Fruit fly (Drosophila melanogaster): ENCODE data around the gene CG32755.

CG32755 gene

DNA sequence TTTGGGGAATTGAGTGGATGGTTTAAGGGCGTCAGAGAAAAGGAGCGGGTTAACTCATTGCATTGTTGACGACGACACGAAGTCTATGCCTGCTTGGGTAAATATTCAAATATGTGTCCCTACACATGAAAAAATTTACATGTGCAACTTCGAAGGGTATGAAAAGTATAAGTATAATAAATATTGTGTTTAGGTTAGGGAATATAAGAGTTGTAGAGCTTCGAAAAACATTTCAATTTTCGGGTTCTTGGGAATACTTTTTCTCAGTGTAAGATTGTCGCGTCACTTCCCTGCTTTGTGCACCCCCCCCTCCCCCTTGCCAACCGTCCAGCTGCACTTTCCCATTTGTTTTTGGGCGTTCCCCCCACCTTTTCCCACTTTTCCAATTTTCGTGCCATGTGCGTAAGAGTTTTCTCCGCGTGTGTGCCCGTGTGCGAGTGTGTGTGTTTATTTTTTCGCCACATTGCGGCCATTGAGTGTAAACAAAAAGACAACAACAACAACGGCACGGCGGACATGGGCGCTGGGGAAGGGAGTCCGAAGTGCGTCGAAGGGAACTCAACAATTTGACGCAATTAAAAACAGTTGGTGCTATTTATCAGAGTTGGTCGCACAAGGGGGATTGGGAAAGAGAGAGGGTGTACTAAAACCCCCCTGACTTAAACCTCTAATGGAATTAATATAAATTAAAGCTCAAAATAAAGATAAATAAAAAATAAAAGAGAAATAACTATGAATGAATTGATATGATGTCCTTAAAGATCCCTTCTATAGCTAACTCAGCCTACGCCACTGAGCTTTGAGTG is 20.0 kb downstream of the CG32755 start:
- TF ChIP-seq sd (tag; optimal IDR thresholded peaks at IDR 0.05), result peak; percentile 43
- TF ChIP-seq pan (optimal IDR thresholded peaks at IDR 0.05), result no peak
- peak in 1 of 2 experiments; percentile 48 for TF ChIP-seq pan (GFP tag; optimal IDR thresholded peaks at IDR 0.05 in 1 of 2, IDR thresholded peaks at IDR 0.05 in 1 of 2)
- peak; percentile 45 for TF ChIP-seq unpg (GFP tag; optimal IDR thresholded peaks at IDR 0.05)
- no peak for TF ChIP-seq Hmx (GFP tag; optimal IDR thresholded peaks at IDR 0.05)
- peak; percentile 43 for TF ChIP-seq CG9817 (tag; optimal IDR thresholded peaks at IDR 0.05)
- peak; percentile 72 for TF ChIP-seq CG2712 (tag; optimal IDR thresholded peaks at IDR 0.05)
- TF ChIP-seq GATAe (GFP tag; conservative IDR thresholded peaks at IDR 0.05), result no peak
- no peak for TF ChIP-seq HLHmδ (GFP tag; optimal IDR thresholded peaks at IDR 0.05)
- peak; percentile 55 for TF ChIP-seq CG10543 (GFP tag; optimal IDR thresholded peaks at IDR 0.05)
- no peak for TF ChIP-seq h (optimal IDR thresholded peaks at IDR 0.05)
- peak; percentile 3 for TF ChIP-seq CG12769 (tag; optimal IDR thresholded peaks at IDR 0.05)
- peak; percentile 39 for TF ChIP-seq Sox102F (GFP tag; optimal IDR thresholded peaks at IDR 0.05)
- peak; percentile 4 for TF ChIP-seq CG30431 (GFP tag; optimal IDR thresholded peaks at IDR 0.05)
- peak; percentile 14 for TF ChIP-seq CG13296 (GFP tag; optimal IDR thresholded peaks at IDR 0.05)
- TF ChIP-seq tio (GFP tag; optimal IDR thresholded peaks at IDR 0.05), result peak; percentile 6
- peak in 1 of 2 experiments; percentile 15 for TF ChIP-seq Pdp1 (GFP tag; optimal IDR thresholded peaks at IDR 0.05)
- peak; percentile 22 for TF ChIP-seq CG15601 (tag; optimal IDR thresholded peaks at IDR 0.05)
- TF ChIP-seq lilli (GFP tag; optimal IDR thresholded peaks at IDR 0.05), result peak; percentile 23
- peak; percentile 35 for TF ChIP-seq Hsf (GFP tag; optimal IDR thresholded peaks at IDR 0.05)
- peak; percentile 64 for TF ChIP-seq CG17829 (tag; optimal IDR thresholded peaks at IDR 0.05)
- no peak for TF ChIP-seq CG5953 (GFP tag; IDR thresholded peaks at IDR 0.05)
- TF ChIP-seq jumu (GFP tag; optimal IDR thresholded peaks at IDR 0.05), result no peak
- TF ChIP-seq CoRest (tag; optimal IDR thresholded peaks at IDR 0.05), result peak; percentile 46
- peak; percentile 70 for TF ChIP-seq CG31441 (GFP tag; IDR thresholded peaks at IDR 0.05)
- peak; percentile 11 for TF ChIP-seq CG33557 (GFP tag; optimal IDR thresholded peaks at IDR 0.05)
- peak; percentile 42 for TF ChIP-seq Chrac-16 (GFP tag; optimal IDR thresholded peaks at IDR 0.05)
- peak; percentile 38 for TF ChIP-seq tgo (GFP tag; IDR thresholded peaks at IDR 0.05)
- peak in 1 of 2 experiments; percentile 16 for TF ChIP-seq eve (GFP tag; optimal IDR thresholded peaks at IDR 0.05)
- TF ChIP-seq Meics (GFP tag; optimal IDR thresholded peaks at IDR 0.05), result peak; percentile 10
- TF ChIP-seq CG6813 (GFP tag; optimal IDR thresholded peaks at IDR 0.05), result peak; percentile 16
- no peak for TF ChIP-seq HmgD (GFP tag; optimal IDR thresholded peaks at IDR 0.05)
- no peak for TF ChIP-seq gro (GFP tag; optimal IDR thresholded peaks at IDR 0.05)
- no peak for TF ChIP-seq MESR4 (GFP tag; optimal IDR thresholded peaks at IDR 0.05)
- no peak for TF ChIP-seq CG14050 (GFP tag; IDR thresholded peaks at IDR 0.05)
- TF ChIP-seq Mrtf (GFP tag; IDR thresholded peaks at IDR 0.05), result 0 out of 3 replicates have a peak, but pooled peaks have one; percentile 4
- peak; percentile 45 for TF ChIP-seq sqz (GFP tag; optimal IDR thresholded peaks at IDR 0.05)
- TF ChIP-seq sr (GFP tag; IDR thresholded peaks at IDR 0.05), result no peak
- no peak for TF ChIP-seq MTF-1 (GFP tag; optimal IDR thresholded peaks at IDR 0.05; ENCODE audit: borderline replicate concordance)
- TF ChIP-seq Stat92E (GFP tag; optimal IDR thresholded peaks at IDR 0.05), result no peak
- TF ChIP-seq CG13775 (GFP tag; optimal IDR thresholded peaks at IDR 0.05), result peak; percentile 38
- 0 out of 2 replicates have a peak, but pooled peaks have one; percentile 27 for TF ChIP-seq CG17612 (GFP tag; IDR thresholded peaks at IDR 0.05)
- no peak for TF ChIP-seq Antp (GFP tag; optimal IDR thresholded peaks at IDR 0.05)
- no peak for TF ChIP-seq Mad (GFP tag; optimal IDR thresholded peaks at IDR 0.05)
- TF ChIP-seq zfh1 (GFP tag; IDR thresholded peaks at IDR 0.05), result peak; percentile 76
- peak; percentile 18 for TF ChIP-seq Blimp-1 (GFP tag; optimal IDR thresholded peaks at IDR 0.05)
- TF ChIP-seq aop (GFP tag; IDR thresholded peaks at IDR 0.05), result no peak
- TF ChIP-seq row (GFP tag; IDR thresholded peaks at IDR 0.05), result peak; percentile 62
- TF ChIP-seq CG14014 (GFP tag; IDR thresholded peaks at IDR 0.05), result peak; percentile 16; the same call in 1 of the 2 replicates

All from whole organism, embryonic.